Fruit fly (Drosophila melanogaster) whole organism, embryonic: Measurements from ENCODE around the gene Ide.
A peak's percentile ranks its signal among the peaks of the same experiment; 100 is the strongest.

Experiments
- Ada2b ChIP-seq: fragments of 200-800 bp; sonication (Bioruptor generic); IDR thresholded peaks from 2 replicates; pipeline ENCODE4 v1.3.6; 2022; ENCODE audit warnings: missing biosample characterization, missing genetic modification characterization
- B-H1 ChIP-seq: fragments of 200-800 bp; sonication (Bioruptor generic); IDR thresholded peaks from 3 replicates; pipeline ENCODE4 v1.3.6; 2022; ENCODE audit warnings: missing biosample characterization, missing genetic modification characterization
- CG11456 ChIP-seq: fragments of 200-800 bp; sonication (Bioruptor generic); IDR thresholded peaks from 3 replicates; pipeline ENCODE4 v1.3.6; 2022; ENCODE audit warnings: missing biosample characterization, missing genetic modification characterization
- CG12659 ChIP-seq: fragments of 200-800 bp; sonication (Bioruptor generic); optimal IDR thresholded peaks from 3 replicates; lab custom pipeline; 2017; ENCODE audit warnings: mild to moderate bottlenecking, missing biosample characterization, missing genetic modification reagents, missing genetic modification characterization
- CG13775 ChIP-seq: fragments of 200-800 bp; sonication (Bioruptor generic); optimal IDR thresholded peaks from 3 replicates; lab custom pipeline; 2017; ENCODE audit warnings: missing biosample characterization, mild to moderate bottlenecking, missing genetic modification characterization
- CG15011 ChIP-seq: fragments of 200-800 bp; sonication (Bioruptor generic); optimal IDR thresholded peaks from 3 replicates; lab custom pipeline; 2018; ENCODE audit warnings: missing biosample characterization, mild to moderate bottlenecking, missing genetic modification characterization
- CG17802 ChIP-seq: fragments of 200-800 bp; sonication (Bioruptor generic); optimal IDR thresholded peaks from 2 replicates; lab custom pipeline; 2018; ENCODE audit warnings: missing biosample characterization, mild to moderate bottlenecking, missing genetic modification characterization, moderate library complexity
- CG18764 ChIP-seq: fragments of 200-800 bp; sonication (Bioruptor generic); optimal IDR thresholded peaks from 3 replicates; lab custom pipeline; 2016; ENCODE audit warnings: missing biosample characterization, missing genetic modification characterization
- CG31388 ChIP-seq: fragments of 200-800 bp; sonication (Bioruptor generic); optimal IDR thresholded peaks from 2 replicates; lab custom pipeline; 2016; ENCODE audit warnings: missing biosample characterization, missing genetic modification characterization
- CG42726 ChIP-seq: fragments of 200-800 bp; sonication (Bioruptor generic); IDR thresholded peaks from 2 replicates; pipeline ENCODE4 v1.3.6; 2022; ENCODE audit warnings: missing biosample characterization, missing genetic modification characterization; ENCODE audit not compliant: partially characterized antibody
- CG5953 ChIP-seq: fragments of 200-800 bp; sonication (Bioruptor generic); IDR thresholded peaks from 2 replicates; pipeline ENCODE4 v1.3.6; 2022; ENCODE audit warnings: missing biosample characterization, missing genetic modification characterization
- CG6854 ChIP-seq: fragments of 200-800 bp; sonication (Bioruptor generic); optimal IDR thresholded peaks from 3 replicates; lab custom pipeline; 2017; ENCODE audit warnings: missing biosample characterization, mild to moderate bottlenecking, missing genetic modification characterization
- CG7372 ChIP-seq: fragments of 200-800 bp; sonication (Bioruptor generic); IDR thresholded peaks from 2 replicates; pipeline ENCODE4 v1.3.6; 2022; ENCODE audit warnings: missing biosample characterization, missing genetic modification characterization
- CG7839 ChIP-seq: fragments of 200-800 bp; sonication (Bioruptor generic); optimal IDR thresholded peaks from 3 replicates; lab custom pipeline; 2018; ENCODE audit warnings: missing biosample characterization, mild to moderate bottlenecking, missing genetic modification characterization, moderate library complexity
- CTCF ChIP-seq: fragments of 200-800 bp; sonication (Bioruptor generic); optimal IDR thresholded peaks from 2 replicates; lab custom pipeline; 2017; ENCODE audit warnings: missing biosample characterization, mild to moderate bottlenecking, missing genetic modification characterization, moderate library complexity
- CoRest ChIP-seq: fragments of 200-800 bp; sonication (Bioruptor generic); optimal IDR thresholded peaks from 3 replicates; lab custom pipeline; 2018; ENCODE audit warnings: missing biosample characterization, mild to moderate bottlenecking, missing genetic modification characterization, moderate library complexity
- D19A ChIP-seq: fragments of 200-800 bp; optimal IDR thresholded peaks from 3 replicates; lab custom pipeline; 2019; ENCODE audit warnings: missing biosample characterization, mild to moderate bottlenecking, missing genetic modification characterization, moderate library complexity
- Hand ChIP-seq: fragments of 200-800 bp; sonication (Bioruptor generic); optimal IDR thresholded peaks from 2 replicates; lab custom pipeline; 2017; ENCODE audit warnings: mild to moderate bottlenecking, missing biosample characterization, missing genetic modification reagents, missing genetic modification characterization
- MBD-R2 ChIP-seq: fragments of 200-800 bp; sonication (Bioruptor generic); IDR thresholded peaks from 2 replicates; pipeline ENCODE4 v1.3.6; 2022; ENCODE audit warnings: missing biosample characterization, missing genetic modification characterization
- Mad ChIP-seq: fragments of 200-800 bp; sonication (Bioruptor generic); optimal IDR thresholded peaks from 2 replicates; lab custom pipeline; 2016; ENCODE audit warnings: missing biosample characterization, missing genetic modification characterization
- Max ChIP-seq: fragments of 200-800 bp; sonication (Bioruptor generic); optimal IDR thresholded peaks from 2 replicates; lab custom pipeline; 2016; ENCODE audit warnings: missing biosample characterization, mild to moderate bottlenecking, missing genetic modification characterization
- Myb ChIP-seq: fragments of 200-800 bp; sonication (Bioruptor generic); optimal IDR thresholded peaks from 2 replicates; lab custom pipeline; 2016; ENCODE audit warnings: missing biosample characterization, missing genetic modification characterization
- Optix ChIP-seq: fragments of 200-800 bp; sonication (Bioruptor generic); IDR thresholded peaks from 3 replicates; pipeline ENCODE4 v1.3.6; 2022; ENCODE audit warnings: missing biosample characterization, missing genetic modification characterization
- YL-1 ChIP-seq: fragments of 200-800 bp; sonication (Bioruptor generic); optimal IDR thresholded peaks from 3 replicates; lab custom pipeline; 2017; ENCODE audit warnings: missing biosample characterization, mild to moderate bottlenecking, missing genetic modification characterization
- ac ChIP-seq: fragments of 200-800 bp; sonication (Bioruptor generic); optimal IDR thresholded peaks from 3 replicates; lab custom pipeline; 2017; ENCODE audit warnings: missing biosample characterization, mild to moderate bottlenecking, missing genetic modification characterization
- cg ChIP-seq: fragments of 200-800 bp; sonication (Bioruptor generic); optimal IDR thresholded peaks from 3 replicates; lab custom pipeline; 2019; ENCODE audit warnings: missing biosample characterization, mild to moderate bottlenecking, missing genetic modification characterization, moderate library complexity
- ci ChIP-seq: fragments of 200-800 bp; sonication (Bioruptor generic); IDR thresholded peaks from 3 replicates; pipeline ENCODE4 v1.3.6; 2022; ENCODE audit warnings: missing biosample characterization, missing genetic modification characterization
- crp ChIP-seq, 2 experiments: fragments of 200-800 bp; sonication (Bioruptor generic); optimal IDR thresholded peaks; 2 replicates in 1 of 2; 3 replicates in 1 of 2; lab custom pipeline; 2017; ENCODE audit warnings: missing biosample characterization in 2 of 2, missing genetic modification characterization in 2 of 2, mild to moderate bottlenecking in 1 of 2, moderate library complexity in 1 of 2
- cwo ChIP-seq: fragments of 200-800 bp; sonication (Bioruptor generic); optimal IDR thresholded peaks from 3 replicates; lab custom pipeline; 2017; ENCODE audit warnings: missing biosample characterization, missing genetic modification characterization, mild to moderate bottlenecking, moderate library complexity, missing genetic modification reagents
- da ChIP-seq: fragments of 200-800 bp; sonication (Bioruptor generic); optimal IDR thresholded peaks from 2 replicates; lab custom pipeline; 2016; ENCODE audit warnings: missing biosample characterization, missing genetic modification characterization
- dpn ChIP-seq, 2 experiments: fragments of 200-800 bp; sonication (Bioruptor generic); optimal IDR thresholded peaks; 3 replicates each; lab custom pipeline; 2016; ENCODE audit warnings: missing biosample characterization in 2 of 2, missing genetic modification characterization in 2 of 2
- gcm ChIP-seq: fragments of 200-800 bp; sonication (Bioruptor generic); optimal IDR thresholded peaks from 2 replicates; lab custom pipeline; 2019; ENCODE audit warnings: missing biosample characterization, mild to moderate bottlenecking, missing genetic modification characterization, moderate library complexity
- gcm2 ChIP-seq: fragments of 200-800 bp; sonication (Bioruptor generic); optimal IDR thresholded peaks from 2 replicates; lab custom pipeline; 2016; ENCODE audit warnings: missing biosample characterization, missing genetic modification characterization
- grn ChIP-seq: fragments of 200-800 bp; sonication (Bioruptor generic); optimal IDR thresholded peaks from 3 replicates; lab custom pipeline; 2017; ENCODE audit warnings: missing biosample characterization, missing genetic modification characterization
- luna ChIP-seq: fragments of 200-800 bp; sonication (Bioruptor generic); optimal IDR thresholded peaks from 2 replicates; lab custom pipeline; 2016; ENCODE audit warnings: missing biosample characterization, missing genetic modification characterization
- nau ChIP-seq: fragments of 200-800 bp; sonication (Bioruptor generic); optimal IDR thresholded peaks from 3 replicates; lab custom pipeline; 2017; ENCODE audit warnings: missing biosample characterization, mild to moderate bottlenecking, missing genetic modification characterization, missing genetic modification reagents
- nerfin-1 ChIP-seq: fragments of 200-800 bp; sonication (Bioruptor generic); optimal IDR thresholded peaks from 3 replicates; lab custom pipeline; 2019; ENCODE audit warnings: missing biosample characterization, mild to moderate bottlenecking, missing genetic modification characterization, moderate library complexity
- oc ChIP-seq: fragments of 200-800 bp; sonication (Bioruptor generic); optimal IDR thresholded peaks from 2 replicates; lab custom pipeline; 2018; ENCODE audit warnings: missing biosample characterization, mild to moderate bottlenecking, missing genetic modification characterization, moderate library complexity
- phol ChIP-seq: fragments of 200-800 bp; sonication (Bioruptor generic); optimal IDR thresholded peaks from 3 replicates; lab custom pipeline; 2018; ENCODE audit warnings: missing biosample characterization, mild to moderate bottlenecking, missing genetic modification characterization, moderate library complexity
- pzg ChIP-seq: fragments of 200-800 bp; sonication (Bioruptor generic); optimal IDR thresholded peaks from 3 replicates; lab custom pipeline; 2018; ENCODE audit warnings: missing biosample characterization, mild to moderate bottlenecking, missing genetic modification characterization, moderate library complexity
- ranshi ChIP-seq: fragments of 200-800 bp; sonication (Bioruptor generic); IDR thresholded peaks from 2 replicates; pipeline ENCODE4 v1.3.6; 2022; ENCODE audit warnings: missing biosample characterization, missing genetic modification characterization
- repo ChIP-seq: fragments of 200-800 bp; sonication (Bioruptor generic); optimal IDR thresholded peaks from 2 replicates; lab custom pipeline; 2016; ENCODE audit warnings: missing biosample characterization, missing genetic modification characterization
- ro ChIP-seq: fragments of 200-800 bp; sonication (Bioruptor generic); IDR thresholded peaks from 2 replicates; pipeline ENCODE4 v1.3.6; 2022; ENCODE audit warnings: missing biosample characterization, missing genetic modification characterization
- so ChIP-seq: fragments of 200-800 bp; sonication (Bioruptor generic); IDR thresholded peaks from 3 replicates; pipeline ENCODE4 v1.3.6; 2022; ENCODE audit warnings: missing biosample characterization, missing genetic modification characterization
- sqz ChIP-seq: fragments of 200-800 bp; sonication (Bioruptor generic); optimal IDR thresholded peaks from 3 replicates; lab custom pipeline; 2018; ENCODE audit warnings: missing biosample characterization, mild to moderate bottlenecking, missing genetic modification characterization
- tup ChIP-seq: fragments of 200-800 bp; sonication (Bioruptor generic); optimal IDR thresholded peaks from 2 replicates; lab custom pipeline; 2016; ENCODE audit warnings: missing biosample characterization, mild to moderate bottlenecking, missing genetic modification characterization, moderate library complexity
- wdn ChIP-seq: fragments of 200-800 bp; sonication (Bioruptor generic); IDR thresholded peaks from 2 replicates; pipeline ENCODE4 v1.3.6; 2022; ENCODE audit warnings: missing biosample characterization, missing genetic modification characterization
- zen ChIP-seq: fragments of 200-800 bp; sonication (Bioruptor generic); optimal IDR thresholded peaks from 3 replicates; lab custom pipeline; 2018; ENCODE audit warnings: missing biosample characterization, mild to moderate bottlenecking, missing genetic modification characterization, moderate library complexity
- zfh2 ChIP-seq: fragments of 200-800 bp; sonication (Bioruptor generic); optimal IDR thresholded peaks from 2 replicates; lab custom pipeline; 2016; ENCODE audit warnings: missing biosample characterization, missing genetic modification characterization

Ide gene

dm6 chr3L:20401026-20401912, 25.6 kb upstream of the Ide start, which contains the start of gene trbl (continued):
- TF ChIP-seq MBD-R2, result peak; percentile 23; the same call in 1 of the 2 replicates
- peak; percentile 100 for TF ChIP-seq nerfin-1 (tag; lab: Kevin White, UChicago)
- TF ChIP-seq CoRest (tag; lab: Kevin White, UChicago), result no peak
- 0 out of 2 replicates have a peak, but pooled peaks have one; percentile 7 for TF ChIP-seq ranshi (GFP tag; lab: Robert Waterston, UW)
- TF ChIP-seq ci (GFP tag; lab: Robert Waterston, UW), result peak; percentile 43; the same call in 1 of the 3 replicates
- TF ChIP-seq cg (GFP tag; lab: Kevin White, UChicago), result peak; percentile 38
- TF ChIP-seq YL-1 (GFP tag; lab: Kevin White, UChicago), result no peak
- TF ChIP-seq gcm2 (GFP tag; lab: Kevin White, UChicago), result no peak
- no peak for TF ChIP-seq crp (GFP tag; optimal IDR thresholded peaks at IDR 0.05; lab: Kevin White, UChicago)
- TF ChIP-seq CG7372 (GFP tag; lab: Robert Waterston, UW), result no peak
- TF ChIP-seq CG7839 (tag; lab: Kevin White, UChicago), result peak; percentile 25
- no peak for TF ChIP-seq repo
- TF ChIP-seq CG15011 (GFP tag; lab: Kevin White, UChicago), result no peak
- TF ChIP-seq CG17802 (tag; lab: Kevin White, UChicago), result no peak
- no peak for TF ChIP-seq sqz (GFP tag; lab: Kevin White, UChicago)
- no peak for TF ChIP-seq cwo (GFP tag; lab: Kevin White, UChicago)
- peak; percentile 33; the same call in 1 of the 3 replicates for TF ChIP-seq so (GFP tag; lab: Robert Waterston, UW)
- no peak for TF ChIP-seq da (GFP tag; lab: Kevin White, UChicago)
- peak; percentile 26 for TF ChIP-seq Max
- no peak for TF ChIP-seq wdn (GFP tag; lab: Robert Waterston, UW)
- TF ChIP-seq Mad (GFP tag; lab: Kevin White, UChicago), result no peak
- peak; percentile 73 for TF ChIP-seq zen
- TF ChIP-seq nau, result peak; percentile 68
- peak; percentile 84 for TF ChIP-seq Myb
- peak; percentile 80 for TF ChIP-seq gcm (GFP tag; lab: Kevin White, UChicago)
- TF ChIP-seq CG12659 (GFP tag; lab: Kevin White, UChicago), result peak; percentile 22
- peak; percentile 36 for TF ChIP-seq CTCF
- TF ChIP-seq D19A (tag; lab: Kevin White, UChicago), result peak; percentile 26
- peak; percentile 72 for TF ChIP-seq CG6854
- no peak for TF ChIP-seq CG5953 (GFP tag; lab: Robert Waterston, UW)
- TF ChIP-seq luna (GFP tag; lab: Kevin White, UChicago), result no peak
- peak; percentile 11 for TF ChIP-seq ac (GFP tag; lab: Kevin White, UChicago)
- no peak for TF ChIP-seq ro (GFP tag; lab: Robert Waterston, UW)
- no peak for TF ChIP-seq dpn (GFP tag; optimal IDR thresholded peaks at IDR 0.05; lab: Kevin White, UChicago)
- no peak for TF ChIP-seq Ada2b
- TF ChIP-seq pzg (GFP tag; lab: Kevin White, UChicago), result peak; percentile 20
- TF ChIP-seq B-H1 (GFP tag; lab: Robert Waterston, UW), result no peak; the same call in 2 of the 3 replicates
- TF ChIP-seq CG18764 (GFP tag; lab: Kevin White, UChicago), result no peak
- TF ChIP-seq zfh2 (GFP tag; lab: Kevin White, UChicago), result no peak
- TF ChIP-seq CG11456 (GFP tag; lab: Robert Waterston, UW), result no peak
- TF ChIP-seq oc (tag; lab: Kevin White, UChicago), result peak; percentile 47
- TF ChIP-seq CG13775 (GFP tag; lab: Kevin White, UChicago), result no peak
- no peak for TF ChIP-seq grn (GFP tag; lab: Kevin White, UChicago)
- no peak for TF ChIP-seq tup (GFP tag; lab: Kevin White, UChicago)
- TF ChIP-seq CG42726 (GFP tag; lab: Robert Waterston, UW), result no peak
- peak; percentile 15 for TF ChIP-seq Hand (GFP tag; lab: Kevin White, UChicago)
- TF ChIP-seq Optix, result no peak
- no peak for TF ChIP-seq CG31388 (GFP tag; lab: Kevin White, UChicago)
- no peak for TF ChIP-seq phol (tag; lab: Kevin White, UChicago)
